Worm (Caenorhabditis elegans) whole organism, L3 larva: ENCODE results near the gene mcm-7.

Experiments used
- R02D3.7 ChIP-seq: fragments of 150-350 bp; optimal IDR thresholded peaks from 2 replicates; lab custom pipeline; 2014; ENCODE audit warnings: missing biosample characterization, missing genetic modification characterization
- ZK546.5 ChIP-seq: sonication (generic microtip); optimal IDR thresholded peaks from 2 replicates; lab custom pipeline; 2017; ENCODE audit warnings: missing biosample characterization, missing genetic modification characterization
- aly-2 ChIP-seq: fragments of 150-350 bp; optimal IDR thresholded peaks from 2 replicates; lab custom pipeline; 2014; ENCODE audit warnings: missing biosample characterization, missing genetic modification characterization
- ama-1 ChIP-seq: fragments of 150-350 bp; optimal IDR thresholded peaks from 2 replicates; lab custom pipeline; 2018
- ceh-16 ChIP-seq: sonication (generic microtip); optimal IDR thresholded peaks from 2 replicates; lab custom pipeline; 2017; ENCODE audit warnings: missing biosample characterization, missing genetic modification characterization
- ceh-28 ChIP-seq: fragments of 150-350 bp; optimal IDR thresholded peaks from 2 replicates; lab custom pipeline; 2014; ENCODE audit warnings: missing biosample characterization, missing genetic modification reagents, missing genetic modification characterization
- ceh-82 ChIP-seq: fragments of 150-350 bp; optimal IDR thresholded peaks from 2 replicates; lab custom pipeline; 2014; ENCODE audit warnings: missing biosample characterization, missing genetic modification characterization
- ceh-9 ChIP-seq: sonication (generic microtip); optimal IDR thresholded peaks from 2 replicates; lab custom pipeline; 2018; ENCODE audit warnings: missing biosample characterization, missing genetic modification characterization
- daf-12 ChIP-seq: fragments of 150-350 bp; optimal IDR thresholded peaks from 2 replicates; lab custom pipeline; 2014; ENCODE audit warnings: missing biosample characterization, missing genetic modification reagents, missing genetic modification characterization
- egl-5 ChIP-seq: fragments of 150-350 bp; optimal IDR thresholded peaks from 2 replicates; lab custom pipeline; 2017; ENCODE audit warnings: missing biosample characterization, missing genetic modification reagents, missing genetic modification characterization, inconsistent platforms
- elt-1 ChIP-seq: fragments of 150-350 bp; optimal IDR thresholded peaks from 2 replicates; lab custom pipeline; 2014; ENCODE audit warnings: missing biosample characterization, missing genetic modification characterization
- eor-1 ChIP-seq, 2 experiments: fragments of 150-350 bp; optimal IDR thresholded peaks; 2 replicates each; lab custom pipeline; 2014 to 2018; ENCODE audit warnings: missing biosample characterization in 2 of 2, missing genetic modification characterization in 2 of 2
- fkh-10 ChIP-seq: sonication (generic microtip); optimal IDR thresholded peaks from 2 replicates; lab custom pipeline; 2017; ENCODE audit warnings: missing biosample characterization, missing genetic modification reagents, missing genetic modification characterization
- fos-1 ChIP-seq: fragments of 150-350 bp; optimal IDR thresholded peaks from 2 replicates; lab custom pipeline; 2014; ENCODE audit warnings: missing biosample characterization, missing genetic modification characterization
- hmg-11 ChIP-seq: sonication (generic microtip); optimal IDR thresholded peaks from 2 replicates; lab custom pipeline; 2016; ENCODE audit warnings: missing genetic modification characterization, missing compliant biosample characterization
- jun-1 ChIP-seq: fragments of 150-350 bp; optimal IDR thresholded peaks from 2 replicates; lab custom pipeline; 2014; ENCODE audit warnings: missing biosample characterization, missing genetic modification reagents, missing genetic modification characterization
- lin-15B ChIP-seq: fragments of 150-350 bp; optimal IDR thresholded peaks from 2 replicates; lab custom pipeline; 2014; ENCODE audit warnings: missing biosample characterization, missing genetic modification characterization
- lin-39 ChIP-seq: fragments of 150-350 bp; optimal IDR thresholded peaks from 2 replicates; lab custom pipeline; 2018; ENCODE audit warnings: missing biosample characterization, missing genetic modification reagents, missing genetic modification characterization
- mdl-1 ChIP-seq: fragments of 150-350 bp; optimal IDR thresholded peaks from 2 replicates; lab custom pipeline; 2014; ENCODE audit warnings: missing biosample characterization, missing genetic modification characterization
- mml-1 ChIP-seq: fragments of 150-350 bp; sonication (generic microtip); optimal IDR thresholded peaks from 3 replicates; lab custom pipeline; 2014; ENCODE audit warnings: missing biosample characterization, missing genetic modification characterization
- nfya-1 ChIP-seq: sonication (generic microtip); optimal IDR thresholded peaks from 2 replicates; lab custom pipeline; 2017; ENCODE audit warnings: missing genetic modification characterization, mild to moderate bottlenecking, missing compliant biosample characterization, antibody characterized with exemption, moderate library complexity; ENCODE audit not compliant: insufficient read depth
- nhr-11 ChIP-seq: fragments of 150-350 bp; optimal IDR thresholded peaks from 2 replicates; lab custom pipeline; 2014; ENCODE audit warnings: missing biosample characterization, missing genetic modification characterization
- nhr-12 ChIP-seq: fragments of 150-350 bp; optimal IDR thresholded peaks from 2 replicates; lab custom pipeline; 2014; ENCODE audit warnings: missing biosample characterization, missing genetic modification characterization
- nhr-237 ChIP-seq: fragments of 150-350 bp; optimal IDR thresholded peaks from 2 replicates; lab custom pipeline; 2014; ENCODE audit warnings: missing biosample characterization, missing genetic modification characterization
- nhr-25 ChIP-seq: sonication (generic microtip); optimal IDR thresholded peaks from 2 replicates; lab custom pipeline; 2017; ENCODE audit warnings: missing biosample characterization, missing genetic modification characterization
- nhr-28 ChIP-seq: fragments of 150-350 bp; optimal IDR thresholded peaks from 2 replicates; lab custom pipeline; 2014; ENCODE audit warnings: missing biosample characterization, missing genetic modification characterization
- nhr-76 ChIP-seq: fragments of 150-350 bp; sonication (generic microtip); optimal IDR thresholded peaks from 5 replicates; lab custom pipeline; 2014; ENCODE audit warnings: missing biosample characterization, missing genetic modification characterization
- nhr-77 ChIP-seq: fragments of 150-350 bp; optimal IDR thresholded peaks from 2 replicates; lab custom pipeline; 2014; ENCODE audit warnings: missing biosample characterization, missing genetic modification characterization
- sea-2 ChIP-seq: fragments of 150-350 bp; sonication (generic microtip); optimal IDR thresholded peaks from 4 replicates; lab custom pipeline; 2014; ENCODE audit warnings: missing biosample characterization, missing genetic modification reagents, missing genetic modification characterization
- skn-1 ChIP-seq: fragments of 150-350 bp; optimal IDR thresholded peaks from 2 replicates; lab custom pipeline; 2014; ENCODE audit warnings: missing biosample characterization, missing genetic modification characterization
- snpc-4 ChIP-seq: fragments of 150-350 bp; optimal IDR thresholded peaks from 2 replicates; lab custom pipeline; 2014; ENCODE audit warnings: missing biosample characterization, missing genetic modification characterization
- tbx-2 ChIP-seq: sonication (generic microtip); optimal IDR thresholded peaks from 2 replicates; lab custom pipeline; 2016; ENCODE audit warnings: mild to moderate bottlenecking, missing genetic modification characterization, missing compliant biosample characterization
- unc-39 ChIP-seq: sonication (generic microtip); optimal IDR thresholded peaks from 4 replicates; lab custom pipeline; 2017; ENCODE audit warnings: missing biosample characterization, missing genetic modification characterization
- unc-62 ChIP-seq: fragments of 150-350 bp; sonication (generic microtip); optimal IDR thresholded peaks from 4 replicates; lab custom pipeline; 2014; ENCODE audit warnings: missing biosample characterization, missing genetic modification reagents, missing genetic modification characterization
- ztf-11 ChIP-seq: fragments of 150-350 bp; optimal IDR thresholded peaks from 2 replicates; lab custom pipeline; 2014; ENCODE audit warnings: missing biosample characterization, missing genetic modification characterization
- ztf-4 ChIP-seq: fragments of 150-350 bp; optimal IDR thresholded peaks from 2 replicates; lab custom pipeline; 2014; ENCODE audit warnings: missing biosample characterization, missing genetic modification characterization

Gene mcm-7

ce11 chrV:4371309-4371933 lies 24.5 kb downstream of the mcm-7 start, which contains the start of the genes gmpr-1 and fipp-1 (continued):
- TF ChIP-seq ceh-82 (tag; lab: Kevin White, UChicago) (no peak), skn-1 (tag; lab: Kevin White, UChicago) (no peak), ZK546.5 (tag; lab: Kevin White, UChicago) (no peak), nhr-28 (tag; lab: Kevin White, UChicago) (no peak), aly-2 (tag; lab: Kevin White, UChicago) (no peak), ceh-9 (tag; lab: Kevin White, UChicago) (no peak), mdl-1 (no peak), jun-1 (tag; lab: Kevin White, UChicago) (peak; percentile 24), ceh-28 (tag; lab: Kevin White, UChicago) (no peak), elt-1 (no peak), nhr-11 (no peak), fkh-10 (GFP tag; lab: Kevin White, UChicago) (no peak), lin-39 (tag; lab: Kevin White, UChicago) (peak; percentile 16), nhr-76 (tag; lab: Kevin White, UChicago) (no peak), nhr-25 (no peak), ama-1 (lab: Kevin White, UChicago) (no peak), daf-12 (tag; lab: Kevin White, UChicago) (no peak), hmg-11 (tag; lab: Kevin White, UChicago) (peak; percentile 62), R02D3.7 (tag; lab: Kevin White, UChicago) (no peak), nhr-12 (tag; lab: Kevin White, UChicago) (no peak)

ce11 chrV:4372986-4373385 lies 26.0 kb downstream of the mcm-7 start:
- TF ChIP-seq nhr-11, result no peak
- no peak for TF ChIP-seq elt-1
- no peak for TF ChIP-seq fkh-10 (GFP tag; lab: Kevin White, UChicago)
- TF ChIP-seq ztf-11, result no peak

ce11 chrV:4373656-4374055 lies 26.7 kb downstream of the mcm-7 start:
- TF ChIP-seq egl-5 (no peak), ztf-4 (tag; lab: Kevin White, UChicago) (no peak), nhr-76 (tag; lab: Kevin White, UChicago) (no peak), ceh-9 (tag; lab: Kevin White, UChicago) (no peak), nfya-1 (tag; lab: Kevin White, UChicago) (no peak), nhr-77 (no peak), hmg-11 (tag; lab: Kevin White, UChicago) (no peak), unc-62 (GFP tag; lab: Kevin White, UChicago) (no peak), lin-39 (tag; lab: Kevin White, UChicago) (no peak)
- TF ChIP-seq, all 47 proteins: peak for 0

- no peak for TF ChIP-seq ceh-16
- no peak for TF ChIP-seq lin-15B
- TF ChIP-seq fkh-10 (GFP tag; lab: Kevin White, UChicago), result no peak
- no peak for TF ChIP-seq jun-1 (tag; lab: Kevin White, UChicago)
- TF ChIP-seq snpc-4 (tag; lab: Kevin White, UChicago), result no peak
- TF ChIP-seq sea-2, result no peak
- no peak for TF ChIP-seq ceh-28 (tag; lab: Kevin White, UChicago)
Observed at ce11 chrV:4374625-4375024, 27.7 kb downstream of the mcm-7 start, which contains the start of gene neg-1. neg-1 (minus strand) TSS chrV:4374874.

- TF ChIP-seq unc-39 (tag; lab: Kevin White, UChicago) (no peak), nhr-28 (tag; lab: Kevin White, UChicago) (no peak)
- TF ChIP-seq, all 47 proteins: peak for 0
Observed at ce11 chrV:4375807-4376564, 29.0 kb downstream of the mcm-7 start, which contains the start of gene F32D1.7. F32D1.7 (minus strand) TSS chrV:4376173.

ce11 chrV:4377622-4378021 lies 30.7 kb downstream of the mcm-7 start, which contains the start of gene F32D1.8:
F32D1.8 (minus strand) TSS chrV:4377722.
- TF ChIP-seq sea-2, result no peak
- no peak for TF ChIP-seq mml-1
- TF ChIP-seq nhr-11, result no peak
- TF ChIP-seq nhr-237 (tag; lab: Kevin White, UChicago), result no peak
- TF ChIP-seq ama-1 (lab: Kevin White, UChicago), result no peak
- TF ChIP-seq ceh-28 (tag; lab: Kevin White, UChicago), result no peak
- no peak for TF ChIP-seq unc-39 (tag; lab: Kevin White, UChicago)
- no peak for TF ChIP-seq ceh-82 (tag; lab: Kevin White, UChicago)
- no peak for TF ChIP-seq egl-5
- TF ChIP-seq mdl-1, result no peak
- TF ChIP-seq nfya-1 (tag; lab: Kevin White, UChicago), result no peak
- TF ChIP-seq tbx-2, result no peak
- TF ChIP-seq eor-1 (tag; optimal IDR thresholded peaks at IDR 0.05; lab: Kevin White, UChicago), result no peak
- no peak for TF ChIP-seq fos-1 (tag; lab: Kevin White, UChicago)
